Worm (Caenorhabditis elegans) whole organism, mixed stage, embryonic: ENCODE measurements around the gene C14A4.8.

ENCODE experiments used
- blmp-1 ChIP-seq: fragments of 150-350 bp; optimal IDR thresholded peaks from 2 replicates; lab custom pipeline; 2014; ENCODE audit warnings: missing biosample characterization, missing genetic modification characterization
- elt-1 ChIP-seq: sonication (generic microtip); optimal IDR thresholded peaks from 2 replicates; lab custom pipeline; 2017; ENCODE audit warnings: missing genetic modification characterization, mild to moderate bottlenecking, missing compliant biosample characterization, antibody characterized with exemption, moderate library complexity, borderline replicate concordance; ENCODE audit not compliant: insufficient read depth
- hlh-1 ChIP-seq: fragments of 150-350 bp; optimal IDR thresholded peaks from 2 replicates; lab custom pipeline; 2014; ENCODE audit warnings: missing biosample characterization, missing genetic modification reagents, missing genetic modification characterization
- nhr-237 ChIP-seq: fragments of 150-350 bp; optimal IDR thresholded peaks from 2 replicates; lab custom pipeline; 2014; ENCODE audit warnings: missing biosample characterization, missing genetic modification characterization
- nhr-76 ChIP-seq: sonication (generic microtip); optimal IDR thresholded peaks from 2 replicates; lab custom pipeline; 2017; ENCODE audit warnings: missing biosample characterization, missing genetic modification characterization
- pha-4 ChIP-seq: fragments of 150-350 bp; optimal IDR thresholded peaks from 2 replicates; lab custom pipeline; 2018; ENCODE audit warnings: missing biosample characterization, missing genetic modification reagents, missing genetic modification characterization
- unc-62 ChIP-seq: fragments of 150-350 bp; optimal IDR thresholded peaks from 2 replicates; lab custom pipeline; 2014; ENCODE audit warnings: missing biosample characterization, missing genetic modification reagents, missing genetic modification characterization

- no peak for TF ChIP-seq nhr-76
- no peak for TF ChIP-seq elt-1 (tag; lab: Kevin White, UChicago)
- TF ChIP-seq pha-4 (tag; lab: Kevin White, UChicago): peak; percentile 25
- TF ChIP-seq unc-62 (GFP tag; lab: Kevin White, UChicago): no peak
- TF ChIP-seq hlh-1 (tag; lab: Kevin White, UChicago): no peak
- no peak for TF ChIP-seq nhr-237
- TF ChIP-seq blmp-1 (tag; lab: Kevin White, UChicago): peak; percentile 81
Measured at ce11 chrII:10607238-10607961, 9.5 kb upstream of the C14A4.8 start, which contains the start of gene ccm-3.
